Fruit fly (Drosophila melanogaster): ENCODE results near the gene alpha-PheRS.
A peak's percentile ranks its signal among the peaks of the same experiment; 100 is the strongest.

DNA sequence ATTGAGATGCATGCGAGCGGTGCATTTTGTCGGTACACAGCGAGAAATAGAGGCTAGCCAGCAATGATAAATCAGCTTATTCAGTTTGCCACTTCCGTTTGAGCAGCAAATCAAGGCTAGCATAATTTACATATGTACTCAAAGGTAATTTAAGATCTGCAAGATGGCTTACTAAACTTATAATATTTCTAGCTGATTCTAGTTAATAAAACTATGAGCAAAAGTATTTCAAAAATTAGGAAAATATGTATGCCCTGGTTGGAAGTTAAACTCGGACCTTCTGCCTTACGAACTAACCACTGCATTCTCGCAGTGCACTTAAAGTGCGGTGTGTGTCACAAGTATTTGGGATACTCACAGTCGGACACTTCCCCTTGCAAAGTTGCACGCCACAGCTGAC lies 22.6 kb downstream of the alpha-PheRS start:
- TF ChIP-seq EcR (GFP tag; optimal IDR thresholded peaks at IDR 0.05) (no peak), CG10348 (GFP tag; IDR thresholded peaks at IDR 0.05) (no peak), CG9948 (tag; optimal IDR thresholded peaks at IDR 0.05) (peak; percentile 38), rn (GFP tag; IDR thresholded peaks at IDR 0.05) (no peak), Snoo (tag; optimal IDR thresholded peaks at IDR 0.05) (no peak), CG4496 (GFP tag; IDR thresholded peaks at IDR 0.05) (peak; percentile 60; the same call in 1 of the 3 replicates), CG14655 (GFP tag; optimal IDR thresholded peaks at IDR 0.05) (peak; percentile 66), gl (tag; optimal IDR thresholded peaks at IDR 0.05) (no peak), Ets98B (GFP tag; IDR thresholded peaks at IDR 0.05) (0 out of 2 replicates have a peak, but pooled peaks have one; percentile 40), Pif1A (GFP tag; optimal IDR thresholded peaks at IDR 0.05) (peak; percentile 38)

Data from whole organism, pupa.